Worm (Caenorhabditis elegans) whole organism, late embryonic: ENCODE measurements around the gene C54D10.13.

ENCODE experiments used
- ama-1 ChIP-seq: fragments of 150-350 bp; optimal IDR thresholded peaks from 2 replicates; lab custom pipeline; 2014
- ceh-14 ChIP-seq: sonication (generic microtip); optimal IDR thresholded peaks from 2 replicates; lab custom pipeline; 2016; ENCODE audit warnings: missing genotype, missing genetic modification characterization, missing compliant biosample characterization
- ceh-24 ChIP-seq: sonication (generic microtip); optimal IDR thresholded peaks from 2 replicates; lab custom pipeline; 2016; ENCODE audit warnings: mild to moderate bottlenecking, missing genetic modification characterization, missing compliant biosample characterization
- nfya-1 ChIP-seq: sonication (generic microtip); optimal IDR thresholded peaks from 2 replicates; lab custom pipeline; 2017; ENCODE audit warnings: missing genetic modification characterization, mild to moderate bottlenecking, missing compliant biosample characterization, antibody characterized with exemption, moderate library complexity
- nhr-11 ChIP-seq: fragments of 150-350 bp; optimal IDR thresholded peaks from 2 replicates; lab custom pipeline; 2014; ENCODE audit warnings: missing biosample characterization, missing genetic modification characterization
- pha-2 ChIP-seq: sonication (generic microtip); optimal IDR thresholded peaks from 2 replicates; lab custom pipeline; 2017; ENCODE audit warnings: mild to moderate bottlenecking, missing genetic modification characterization, missing compliant biosample characterization
- sdc-2 ChIP-seq: sonication (generic microtip); optimal IDR thresholded peaks from 2 replicates; lab custom pipeline; 2016; ENCODE audit warnings: missing genotype, missing genetic modification characterization, missing compliant biosample characterization

- TF ChIP-seq nhr-11 (tag; lab: Kevin White, UChicago) = no peak
- no peak for TF ChIP-seq ceh-24
- no peak for TF ChIP-seq ama-1 (lab: Kevin White, UChicago)
- no peak for TF ChIP-seq nfya-1 (tag; lab: Kevin White, UChicago)
- TF ChIP-seq pha-2 (tag; lab: Kevin White, UChicago) = no peak
- TF ChIP-seq ceh-14 = no peak
- TF ChIP-seq sdc-2 (tag; lab: Kevin White, UChicago) = no peak
Measured at ce11 chrV:12446895-12447294, 14.8 kb upstream of the C54D10.13 start, which contains the start of the genes pals-38 and C54D10.9.
